Worm (Caenorhabditis elegans): Measurements from ENCODE around the gene ZK470.14.

DNA sequence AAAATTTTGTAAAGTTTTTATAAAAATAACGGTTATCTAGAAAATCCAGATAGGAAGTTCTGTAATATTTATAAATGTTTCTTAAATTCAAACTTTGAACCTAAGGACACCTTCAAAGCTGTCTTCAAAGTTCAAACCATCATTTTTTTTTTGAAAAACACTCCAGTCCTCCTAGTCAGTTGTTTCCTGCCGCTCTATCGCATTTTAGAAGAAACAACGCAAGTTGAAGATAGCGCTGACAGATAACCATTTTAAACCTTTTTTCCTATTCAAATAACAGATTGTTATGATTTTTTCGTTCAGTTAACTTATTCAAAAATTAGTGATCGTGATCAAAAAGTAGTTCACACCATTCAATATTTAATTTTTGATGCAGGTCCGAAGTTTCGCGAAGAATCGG, 33.9 kb upstream of the ZK470.14 start:
- TF ChIP-seq ztf-29 (GFP tag; IDR thresholded peaks at IDR 0.05) (no peak), klf-2 (GFP tag; conservative IDR thresholded peaks at IDR 0.05) (no peak), tab-1 (GFP tag; IDR thresholded peaks at IDR 0.05) (no peak), T22C8.4 (GFP tag; IDR thresholded peaks at IDR 0.05) (no peak), flt-1 (GFP tag; IDR thresholded peaks at IDR 0.05) (no peak), cog-1 (tag; optimal IDR thresholded peaks at IDR 0.05) (no peak), ref-1 (GFP tag; conservative IDR thresholded peaks at IDR 0.05) (no peak)
